Fruit fly (Drosophila melanogaster) whole organism, pupa: ENCODE measurements around the gene CG31954.

Source experiments
- CG10348 ChIP-seq: fragments of 200-800 bp; sonication (Bioruptor generic); IDR thresholded peaks from 2 replicates; pipeline ENCODE4 v1.3.6; 2022; ENCODE audit warnings: missing biosample characterization, missing genetic modification characterization
- CG12605 ChIP-seq: fragments of 200-800 bp; sonication (Bioruptor generic); IDR thresholded peaks from 2 replicates; pipeline ENCODE4 v1.3.6; 2022; ENCODE audit warnings: missing biosample characterization, missing genetic modification characterization
- CG13204 ChIP-seq: fragments of 200-800 bp; sonication (Bioruptor generic); optimal IDR thresholded peaks from 2 replicates; lab custom pipeline; 2018; ENCODE audit warnings: missing biosample characterization, mild to moderate bottlenecking, missing genetic modification characterization, moderate library complexity
- CG14655 ChIP-seq: fragments of 200-800 bp; sonication (Bioruptor generic); optimal IDR thresholded peaks from 3 replicates; lab custom pipeline; 2017; ENCODE audit warnings: mild to moderate bottlenecking, missing biosample characterization, missing genetic modification reagents, missing genetic modification characterization
- CG15710 ChIP-seq: fragments of 200-800 bp; sonication (Bioruptor generic); optimal IDR thresholded peaks from 2 replicates; lab custom pipeline; 2018; ENCODE audit warnings: missing biosample characterization, mild to moderate bottlenecking, missing genetic modification characterization, moderate library complexity
- CG17806 ChIP-seq: fragments of 200-800 bp; sonication (Bioruptor generic); optimal IDR thresholded peaks from 2 replicates; lab custom pipeline; 2018; ENCODE audit warnings: missing biosample characterization, mild to moderate bottlenecking, missing genetic modification characterization, moderate library complexity
- CG32121 ChIP-seq: fragments of 200-800 bp; sonication (Bioruptor generic); IDR thresholded peaks from 2 replicates; pipeline ENCODE4 v1.3.6; 2022; ENCODE audit warnings: missing biosample characterization, missing genetic modification characterization
- CG34367 ChIP-seq: fragments of 200-800 bp; sonication (Bioruptor generic); optimal IDR thresholded peaks from 2 replicates; lab custom pipeline; 2018; ENCODE audit warnings: missing biosample characterization, mild to moderate bottlenecking, missing genetic modification characterization
- CG4496 ChIP-seq: fragments of 200-800 bp; sonication (Bioruptor generic); IDR thresholded peaks from 3 replicates; pipeline ENCODE4 v1.3.6; 2022; ENCODE audit warnings: missing biosample characterization, missing genetic modification characterization
- CG8159 ChIP-seq: fragments of 200-800 bp; sonication (Bioruptor generic); optimal IDR thresholded peaks from 3 replicates; lab custom pipeline; 2018; ENCODE audit warnings: missing biosample characterization, mild to moderate bottlenecking, missing genetic modification characterization, moderate library complexity
- CG8301 ChIP-seq: fragments of 200-800 bp; sonication (Bioruptor generic); optimal IDR thresholded peaks from 2 replicates; lab custom pipeline; 2018; ENCODE audit warnings: missing biosample characterization, mild to moderate bottlenecking, missing genetic modification characterization
- CG9948 ChIP-seq: fragments of 200-800 bp; sonication (Bioruptor generic); optimal IDR thresholded peaks from 2 replicates; lab custom pipeline; 2018; ENCODE audit warnings: missing biosample characterization, mild to moderate bottlenecking, missing genetic modification characterization, moderate library complexity
- D1 ChIP-seq: fragments of 200-800 bp; sonication (Bioruptor generic); optimal IDR thresholded peaks from 2 replicates; lab custom pipeline; 2018; ENCODE audit warnings: missing biosample characterization, mild to moderate bottlenecking, missing genetic modification characterization, moderate library complexity
- EcR ChIP-seq: fragments of 200-800 bp; sonication (Bioruptor generic); optimal IDR thresholded peaks from 3 replicates; lab custom pipeline; 2019; ENCODE audit warnings: missing biosample characterization, missing genetic modification characterization, mild to moderate bottlenecking, moderate library complexity, missing genetic modification reagents
- Ets98B ChIP-seq: fragments of 200-800 bp; sonication (Bioruptor generic); IDR thresholded peaks from 2 replicates; pipeline ENCODE4 v1.3.6; 2022; ENCODE audit warnings: missing biosample characterization, missing genetic modification characterization
- Pif1A ChIP-seq: fragments of 200-800 bp; sonication (Bioruptor generic); optimal IDR thresholded peaks from 3 replicates; lab custom pipeline; 2016; ENCODE audit warnings: missing biosample characterization, missing genetic modification characterization
- Pif1B ChIP-seq: fragments of 200-800 bp; sonication (Bioruptor generic); optimal IDR thresholded peaks from 3 replicates; lab custom pipeline; 2016; ENCODE audit warnings: missing biosample characterization, missing genetic modification characterization
- Snoo ChIP-seq: fragments of 200-800 bp; sonication (Bioruptor generic); optimal IDR thresholded peaks from 3 replicates; lab custom pipeline; 2017; ENCODE audit warnings: missing biosample characterization, mild to moderate bottlenecking, missing genetic modification characterization, inconsistent platforms
- fd96Ca ChIP-seq: fragments of 200-800 bp; sonication (Bioruptor generic); IDR thresholded peaks from 3 replicates; pipeline ENCODE4 v1.3.6; 2022; ENCODE audit warnings: missing biosample characterization, missing genetic modification characterization
- gl ChIP-seq: fragments of 200-800 bp; sonication (Bioruptor generic); optimal IDR thresholded peaks from 2 replicates; lab custom pipeline; 2018; ENCODE audit warnings: missing biosample characterization, mild to moderate bottlenecking, missing genetic modification characterization
- rn ChIP-seq: fragments of 200-800 bp; sonication (Bioruptor generic); IDR thresholded peaks from 2 replicates; pipeline ENCODE4 v1.3.6; 2022; ENCODE audit warnings: missing biosample characterization, missing genetic modification characterization

The CG31954 gene

DNA sequence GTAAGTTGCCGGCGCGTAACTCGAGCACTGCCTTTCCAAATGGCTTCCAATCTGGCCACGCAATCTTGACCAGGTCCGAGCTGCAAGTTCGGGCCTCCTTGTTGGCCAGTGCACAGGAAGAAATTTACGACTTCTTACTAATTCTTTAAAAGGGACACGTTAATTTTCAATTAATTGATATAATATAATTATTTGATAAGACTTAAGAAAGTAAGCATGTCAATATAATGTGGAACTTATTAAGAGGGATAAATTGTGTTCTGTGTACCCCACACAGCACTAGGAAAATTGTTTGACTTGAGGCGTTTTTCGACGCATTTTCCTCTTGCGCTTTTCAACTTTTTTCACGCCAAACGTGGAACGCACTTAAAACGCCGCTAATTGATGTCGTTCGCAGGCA, 24.4 kb downstream of the CG31954 start:
- peak; percentile 53; the same call in 1 of the 2 replicates for TF ChIP-seq CG12605 (GFP tag; lab: Robert Waterston, UW)
- TF ChIP-seq Snoo (tag; lab: Kevin White, UChicago): no peak
- no peak for TF ChIP-seq EcR (GFP tag; lab: Kevin White, UChicago)
- peak; percentile 40 for TF ChIP-seq CG8301
- TF ChIP-seq fd96Ca (GFP tag; lab: Robert Waterston, UW): 0 out of 3 replicates have a peak, but pooled peaks have one; percentile 27
- no peak for TF ChIP-seq gl (tag; lab: Kevin White, UChicago)
- no peak for TF ChIP-seq CG17806
- TF ChIP-seq D1 (tag; lab: Kevin White, UChicago): no peak
- no peak for TF ChIP-seq rn
- TF ChIP-seq CG15710 (tag; lab: Kevin White, UChicago): no peak
- no peak for TF ChIP-seq CG9948 (tag; lab: Kevin White, UChicago)
- TF ChIP-seq CG10348 (GFP tag; lab: Robert Waterston, UW): no peak
- TF ChIP-seq Ets98B (GFP tag; lab: Robert Waterston, UW): peak; percentile 7; the same call in 1 of the 2 replicates
- 0 out of 2 replicates have a peak, but pooled peaks have one; percentile 9 for TF ChIP-seq CG32121 (GFP tag; lab: Robert Waterston, UW)
- TF ChIP-seq CG34367 (tag; lab: Kevin White, UChicago): no peak
- TF ChIP-seq CG4496 (GFP tag; lab: Robert Waterston, UW): 0 out of 3 replicates have a peak, but pooled peaks have one; percentile 41
- TF ChIP-seq CG8159 (tag; lab: Kevin White, UChicago): no peak
- TF ChIP-seq CG14655: peak; percentile 44
- TF ChIP-seq CG13204: no peak
- no peak for TF ChIP-seq Pif1A (GFP tag; lab: Kevin White, UChicago)
- no peak for TF ChIP-seq Pif1B

DNA sequence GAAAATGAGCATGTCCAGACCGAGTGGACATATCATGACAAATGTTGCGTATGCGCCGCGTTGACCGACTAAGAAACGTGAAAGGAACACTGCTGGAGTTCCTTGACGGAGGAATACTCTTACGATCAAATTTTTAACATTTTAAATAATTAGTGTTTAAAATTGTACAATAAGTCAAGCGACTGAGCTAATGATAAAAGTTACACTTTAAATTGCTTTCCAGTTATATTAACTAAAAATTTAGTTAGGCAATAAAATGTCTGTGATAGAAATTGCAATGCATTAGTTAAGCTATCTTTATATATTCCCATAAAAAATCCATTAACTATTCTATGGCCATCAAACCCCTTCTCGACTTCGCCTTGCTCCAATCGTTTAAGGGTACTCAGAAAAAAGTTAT, 25.1 kb downstream of the CG31954 start:
- TF ChIP-seq Pif1B (no peak), fd96Ca (GFP tag; lab: Robert Waterston, UW) (no peak), CG32121 (GFP tag; lab: Robert Waterston, UW) (no peak), CG9948 (tag; lab: Kevin White, UChicago) (no peak), EcR (GFP tag; lab: Kevin White, UChicago) (no peak), Pif1A (GFP tag; lab: Kevin White, UChicago) (no peak), CG14655 (peak; percentile 2)

DNA sequence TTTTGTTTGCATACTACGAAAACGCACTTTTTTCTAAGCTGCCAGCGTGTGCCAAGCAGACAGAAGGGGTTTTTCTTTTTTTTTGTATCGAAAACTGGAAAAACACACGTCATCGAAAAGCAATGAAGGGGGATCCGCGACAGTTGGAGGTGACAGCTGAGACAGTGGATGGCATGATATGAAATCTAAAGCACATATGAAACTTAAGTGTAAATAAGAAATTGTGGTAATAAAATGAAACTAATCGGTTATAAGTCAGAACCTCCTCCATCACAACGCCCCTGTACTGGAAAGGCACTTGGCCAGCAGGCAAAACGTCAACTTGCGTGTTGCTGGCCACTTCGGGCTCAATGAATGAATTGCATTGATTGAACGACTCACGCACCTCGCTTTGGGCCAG, 26.2 kb downstream of the CG31954 start:
- TF ChIP-seq CG8301: no peak
- TF ChIP-seq Ets98B (GFP tag; lab: Robert Waterston, UW): peak; percentile 35; the same call in 1 of the 2 replicates
- TF ChIP-seq rn: no peak
- no peak; the same call in 2 of the 3 replicates for TF ChIP-seq fd96Ca (GFP tag; lab: Robert Waterston, UW)
- peak; percentile 44; the same call in 1 of the 2 replicates for TF ChIP-seq CG32121 (GFP tag; lab: Robert Waterston, UW)
- TF ChIP-seq EcR (GFP tag; lab: Kevin White, UChicago): no peak
- TF ChIP-seq CG10348 (GFP tag; lab: Robert Waterston, UW): 0 out of 2 replicates have a peak, but pooled peaks have one; percentile 18

DNA sequence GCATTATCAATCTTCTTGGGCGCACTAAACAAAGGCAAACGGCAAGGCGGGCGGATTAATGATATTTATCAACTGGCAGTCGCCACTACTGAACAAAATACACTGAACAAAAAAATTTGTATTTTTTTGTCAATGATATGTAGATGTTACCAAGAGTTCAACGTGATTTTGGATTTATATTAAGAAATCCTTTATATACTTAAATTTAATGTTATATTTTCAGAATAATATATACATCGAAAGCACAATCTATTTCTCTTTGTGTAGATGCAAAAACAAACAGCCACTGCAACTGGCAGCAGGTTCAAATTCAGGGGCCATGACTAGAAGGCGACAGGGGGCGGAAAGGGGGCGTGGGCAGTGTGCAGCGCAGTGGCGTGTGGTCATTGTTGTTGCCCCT, 27.2 kb downstream of the CG31954 start:
- TF ChIP-seq CG8301 (peak; percentile 71), CG15710 (tag; lab: Kevin White, UChicago) (peak; percentile 72), rn (peak; percentile 54; the same call in 1 of the 2 replicates), Snoo (tag; lab: Kevin White, UChicago) (no peak), D1 (tag; lab: Kevin White, UChicago) (no peak), CG14655 (peak; percentile 74), CG13204 (no peak), CG32121 (GFP tag; lab: Robert Waterston, UW) (peak; percentile 92), Pif1A (GFP tag; lab: Kevin White, UChicago) (peak; percentile 14), CG9948 (tag; lab: Kevin White, UChicago) (peak; percentile 56), CG10348 (GFP tag; lab: Robert Waterston, UW) (peak; percentile 51; the same call in 1 of the 2 replicates), CG12605 (GFP tag; lab: Robert Waterston, UW) (peak; percentile 80), gl (tag; lab: Kevin White, UChicago) (no peak), CG8159 (tag; lab: Kevin White, UChicago) (peak; percentile 73), CG34367 (tag; lab: Kevin White, UChicago) (no peak), Ets98B (GFP tag; lab: Robert Waterston, UW) (peak; percentile 82), CG4496 (GFP tag; lab: Robert Waterston, UW) (peak; percentile 83), fd96Ca (GFP tag; lab: Robert Waterston, UW) (peak; percentile 60; the same call in 1 of the 3 replicates), Pif1B (peak; percentile 13)

DNA sequence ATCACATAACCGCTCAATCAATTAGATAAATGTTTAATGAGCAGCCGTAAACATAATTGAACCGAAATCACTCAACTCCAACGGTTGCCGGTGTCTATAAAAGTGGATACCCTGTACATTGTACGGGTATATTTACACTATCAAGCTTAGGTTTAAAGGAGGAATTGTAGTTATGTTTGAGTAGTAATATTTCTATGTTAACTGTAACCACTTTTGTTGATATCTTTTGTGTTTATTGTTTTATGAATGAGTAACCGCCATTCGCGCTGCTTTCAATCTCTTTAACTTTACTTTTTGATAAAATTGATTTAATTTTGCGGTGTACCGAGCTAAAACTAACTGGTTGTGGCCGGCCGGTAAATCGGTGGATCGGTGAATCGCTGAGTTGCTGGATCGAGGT, 27.9 kb downstream of the CG31954 start:
- TF ChIP-seq CG32121 (GFP tag; lab: Robert Waterston, UW): peak; percentile 78
- TF ChIP-seq Ets98B (GFP tag; lab: Robert Waterston, UW): peak; percentile 88
- TF ChIP-seq CG14655: peak; percentile 54
- peak; percentile 76 for TF ChIP-seq CG8301
- TF ChIP-seq D1 (tag; lab: Kevin White, UChicago): no peak
- peak; percentile 41 for TF ChIP-seq Pif1A (GFP tag; lab: Kevin White, UChicago)
- no peak for TF ChIP-seq EcR (GFP tag; lab: Kevin White, UChicago)
- peak; percentile 78 for TF ChIP-seq CG4496 (GFP tag; lab: Robert Waterston, UW)
- no peak for TF ChIP-seq gl (tag; lab: Kevin White, UChicago)
- TF ChIP-seq fd96Ca (GFP tag; lab: Robert Waterston, UW): no peak
- peak; percentile 5 for TF ChIP-seq CG8159 (tag; lab: Kevin White, UChicago)

DNA sequence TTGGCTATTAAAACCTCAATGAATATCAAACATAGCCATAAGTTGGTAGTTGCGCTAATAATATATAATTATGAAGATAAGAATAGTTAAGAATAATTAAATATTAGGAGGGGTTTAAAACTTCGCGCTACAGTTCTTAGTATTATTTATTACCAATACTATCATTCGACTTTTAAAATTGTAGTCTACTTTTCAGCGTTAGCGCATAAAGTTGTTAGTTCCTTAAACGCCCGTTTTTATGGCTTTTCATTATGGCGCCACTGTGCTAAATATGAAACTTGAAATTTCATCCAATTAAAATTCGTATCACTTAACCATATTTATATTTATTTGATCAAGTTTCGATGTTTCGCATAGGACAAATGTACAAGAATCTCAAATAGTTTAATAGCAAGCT, 29.5 kb downstream of the CG31954 start:
- TF ChIP-seq CG10348 (GFP tag; lab: Robert Waterston, UW): no peak
- peak; percentile 41 for TF ChIP-seq D1 (tag; lab: Kevin White, UChicago)
